Fruit fly (Drosophila melanogaster) whole organism, embryonic: ENCODE data around the gene Nadsyn.

Experiments used
- CG10209 ChIP-seq: fragments of 200-800 bp; sonication (Bioruptor generic); optimal IDR thresholded peaks from 3 replicates; lab custom pipeline; 2017; ENCODE audit warnings: missing biosample characterization, mild to moderate bottlenecking, missing genetic modification characterization, missing genetic modification reagents
- CG1024 ChIP-seq: fragments of 200-800 bp; sonication (Bioruptor generic); IDR thresholded peaks from 2 replicates; pipeline ENCODE4 v1.3.6; 2022; ENCODE audit warnings: missing biosample characterization, missing genetic modification characterization
- CG11456 ChIP-seq: fragments of 200-800 bp; sonication (Bioruptor generic); IDR thresholded peaks from 3 replicates; pipeline ENCODE4 v1.3.6; 2022; ENCODE audit warnings: missing biosample characterization, missing genetic modification characterization
- CG11504 ChIP-seq: fragments of 200-800 bp; sonication (Bioruptor generic); optimal IDR thresholded peaks from 3 replicates; lab custom pipeline; 2019; ENCODE audit warnings: missing biosample characterization, mild to moderate bottlenecking, missing genetic modification characterization, moderate library complexity
- CG13624 ChIP-seq: fragments of 200-800 bp; sonication (Bioruptor generic); optimal IDR thresholded peaks from 2 replicates; lab custom pipeline; 2016; ENCODE audit warnings: missing biosample characterization, missing genetic modification characterization
- CG14014 ChIP-seq: fragments of 200-800 bp; sonication (Bioruptor generic); IDR thresholded peaks from 2 replicates; pipeline ENCODE4 v1.3.6; 2022; ENCODE audit warnings: missing biosample characterization, missing genetic modification characterization
- CG15601 ChIP-seq: fragments of 200-800 bp; sonication (Bioruptor generic); optimal IDR thresholded peaks from 3 replicates; lab custom pipeline; 2019; ENCODE audit warnings: missing biosample characterization, mild to moderate bottlenecking, missing genetic modification characterization, moderate library complexity
- CG17361 ChIP-seq: fragments of 200-800 bp; sonication (Bioruptor generic); IDR thresholded peaks from 3 replicates; pipeline ENCODE4 v1.3.6; 2022; ENCODE audit warnings: missing biosample characterization, missing genetic modification characterization
- CG17829 ChIP-seq: fragments of 200-800 bp; optimal IDR thresholded peaks from 2 replicates; lab custom pipeline; 2019; ENCODE audit warnings: missing biosample characterization, mild to moderate bottlenecking, missing genetic modification characterization, moderate library complexity
- CG1792 ChIP-seq: fragments of 200-800 bp; sonication (Bioruptor generic); optimal IDR thresholded peaks from 2 replicates; lab custom pipeline; 2016; ENCODE audit warnings: missing biosample characterization, missing genetic modification characterization
- CG18262 ChIP-seq: fragments of 200-800 bp; optimal IDR thresholded peaks from 3 replicates; lab custom pipeline; 2019; ENCODE audit warnings: missing biosample characterization, mild to moderate bottlenecking, missing genetic modification characterization, moderate library complexity
- CG2120 ChIP-seq: fragments of 200-800 bp; sonication (Bioruptor generic); optimal IDR thresholded peaks from 3 replicates; lab custom pipeline; 2016; ENCODE audit warnings: missing biosample characterization, missing genetic modification characterization
- CG3281 ChIP-seq: fragments of 200-800 bp; sonication (Bioruptor generic); optimal IDR thresholded peaks from 3 replicates; lab custom pipeline; 2017; ENCODE audit warnings: missing biosample characterization, mild to moderate bottlenecking, missing genetic modification characterization
- CG4424 ChIP-seq: fragments of 200-800 bp; sonication (Bioruptor generic); optimal IDR thresholded peaks from 3 replicates; lab custom pipeline; 2016; ENCODE audit warnings: missing biosample characterization, missing genetic modification characterization
- CG5245 ChIP-seq: fragments of 200-800 bp; sonication (Bioruptor generic); optimal IDR thresholded peaks from 3 replicates; lab custom pipeline; 2016; ENCODE audit warnings: missing biosample characterization, missing genetic modification characterization
- CG7786 ChIP-seq: fragments of 200-800 bp; sonication (Bioruptor generic); optimal IDR thresholded peaks from 2 replicates; lab custom pipeline; 2016; ENCODE audit warnings: missing biosample characterization, missing genetic modification characterization
- CG8290 ChIP-seq, 3 experiments: fragments of 200-800 bp; sonication (Bioruptor generic); optimal IDR thresholded peaks; 2 replicates each; lab custom pipeline; 2016 to 2019; ENCODE audit warnings: missing biosample characterization in 3 of 3, missing genetic modification characterization in 3 of 3, mild to moderate bottlenecking in 2 of 3, moderate library complexity in 1 of 3
- CG8388 ChIP-seq: fragments of 200-800 bp; sonication (Bioruptor generic); optimal IDR thresholded peaks from 2 replicates; lab custom pipeline; 2019; ENCODE audit warnings: missing biosample characterization, mild to moderate bottlenecking, missing genetic modification characterization, moderate library complexity
- CG8765 ChIP-seq: fragments of 200-800 bp; sonication (Bioruptor generic); IDR thresholded peaks from 2 replicates; pipeline ENCODE4 v1.3.6; 2022; ENCODE audit warnings: missing biosample characterization, missing genetic modification characterization
- CG9437 ChIP-seq: fragments of 200-800 bp; sonication (Bioruptor generic); optimal IDR thresholded peaks from 2 replicates; lab custom pipeline; 2018; ENCODE audit warnings: missing biosample characterization, mild to moderate bottlenecking, missing genetic modification characterization
- CG9727 ChIP-seq: fragments of 200-800 bp; sonication (Bioruptor generic); optimal IDR thresholded peaks from 3 replicates; lab custom pipeline; 2017; ENCODE audit warnings: missing biosample characterization, mild to moderate bottlenecking, missing genetic modification characterization
- CG9932 ChIP-seq: fragments of 200-800 bp; sonication (Bioruptor generic); IDR thresholded peaks from 2 replicates; pipeline ENCODE4 v1.3.6; 2022; ENCODE audit warnings: missing biosample characterization, missing genetic modification characterization
- Dad ChIP-seq: fragments of 200-800 bp; sonication (Bioruptor generic); optimal IDR thresholded peaks from 3 replicates; lab custom pipeline; 2016; ENCODE audit warnings: missing biosample characterization, missing genetic modification characterization
- Dll ChIP-seq: fragments of 200-800 bp; sonication (Bioruptor generic); IDR thresholded peaks from 4 replicates; pipeline ENCODE4 v1.3.6; 2022; ENCODE audit warnings: missing biosample characterization, missing genetic modification characterization; ENCODE audit not compliant: partially characterized antibody
- Doc2 ChIP-seq: fragments of 200-800 bp; sonication (Bioruptor generic); IDR thresholded peaks from 2 replicates; pipeline ENCODE4 v1.3.6; 2022; ENCODE audit warnings: missing biosample characterization, missing genetic modification characterization
- Doc3 ChIP-seq: fragments of 200-800 bp; sonication (Bioruptor generic); IDR thresholded peaks from 3 replicates; pipeline ENCODE4 v1.3.6; 2022; ENCODE audit warnings: missing biosample characterization, missing genetic modification characterization; ENCODE audit not compliant: partially characterized antibody
- HmgZ ChIP-seq: fragments of 200-800 bp; sonication (Bioruptor generic); optimal IDR thresholded peaks from 2 replicates; lab custom pipeline; 2018; ENCODE audit warnings: missing biosample characterization, mild to moderate bottlenecking, missing genetic modification characterization
- Hr39 ChIP-seq: fragments of >200 bp; optimal IDR thresholded peaks from 2 replicates; lab custom pipeline; 2017
- Myb ChIP-seq: fragments of 200-800 bp; sonication (Bioruptor generic); optimal IDR thresholded peaks from 2 replicates; lab custom pipeline; 2016; ENCODE audit warnings: missing biosample characterization, missing genetic modification characterization
- Rx ChIP-seq: fragments of 200-800 bp; sonication (Bioruptor generic); IDR thresholded peaks from 2 replicates; pipeline ENCODE4 v1.3.6; 2022; ENCODE audit warnings: missing biosample characterization, missing genetic modification characterization
- Side ChIP-seq: fragments of 200-800 bp; sonication (Bioruptor generic); optimal IDR thresholded peaks from 2 replicates; lab custom pipeline; 2016; ENCODE audit warnings: missing biosample characterization, missing genetic modification characterization
- Ssrp ChIP-seq: fragments of 200-800 bp; sonication (Bioruptor generic); optimal IDR thresholded peaks from 2 replicates; lab custom pipeline; 2018; ENCODE audit warnings: missing biosample characterization, mild to moderate bottlenecking, missing genetic modification characterization, moderate library complexity
- Xrp1 ChIP-seq: fragments of 200-800 bp; sonication (Bioruptor generic); IDR thresholded peaks from 2 replicates; pipeline ENCODE4 v1.3.6; 2022; ENCODE audit warnings: missing biosample characterization, missing genetic modification characterization
- ase ChIP-seq: fragments of 200-800 bp; sonication (Bioruptor generic); IDR thresholded peaks from 3 replicates; pipeline ENCODE4 v1.3.6; 2022; ENCODE audit warnings: missing biosample characterization, missing genetic modification characterization
- cato ChIP-seq: fragments of 200-800 bp; sonication (Bioruptor generic); optimal IDR thresholded peaks from 2 replicates; lab custom pipeline; 2016; ENCODE audit warnings: missing biosample characterization, missing genetic modification characterization, borderline replicate concordance
- dysf ChIP-seq: fragments of 200-800 bp; sonication (Bioruptor generic); IDR thresholded peaks from 3 replicates; pipeline ENCODE4 v1.3.6; 2022; ENCODE audit warnings: missing biosample characterization, missing genetic modification characterization
- emc ChIP-seq: fragments of 200-800 bp; sonication (Bioruptor generic); optimal IDR thresholded peaks from 2 replicates; lab custom pipeline; 2016; ENCODE audit warnings: missing biosample characterization, missing genetic modification characterization
- ewg ChIP-seq: fragments of 200-800 bp; sonication (Bioruptor generic); optimal IDR thresholded peaks from 3 replicates; lab custom pipeline; 2017; ENCODE audit warnings: mild to moderate bottlenecking, missing biosample characterization, missing genetic modification reagents, missing genetic modification characterization
- gcm ChIP-seq: fragments of 200-800 bp; sonication (Bioruptor generic); optimal IDR thresholded peaks from 2 replicates; lab custom pipeline; 2019; ENCODE audit warnings: missing biosample characterization, mild to moderate bottlenecking, missing genetic modification characterization, moderate library complexity
- gsb-n ChIP-seq: fragments of 200-800 bp; sonication (Bioruptor generic); optimal IDR thresholded peaks from 3 replicates; lab custom pipeline; 2018; ENCODE audit warnings: missing biosample characterization, mild to moderate bottlenecking, missing genetic modification characterization
- hb ChIP-seq: fragments of 200-800 bp; sonication (Bioruptor generic); IDR thresholded peaks from 3 replicates; pipeline ENCODE4 v1.3.6; 2022; ENCODE audit warnings: missing biosample characterization, missing genetic modification characterization; ENCODE audit not compliant: partially characterized antibody
- hkb ChIP-seq, 2 experiments: fragments of 200-800 bp in 1 of 2; fragments of >200 bp in 1 of 2; sonication (Bioruptor generic) in 1 of 2; IDR thresholded peaks in 1 of 2; optimal IDR thresholded peaks in 1 of 2; 2 replicates each; pipeline versions ENCODE4 v1.3.6 to Lab custom; 2017 to 2022; ENCODE audit warnings: missing biosample characterization in 1 of 2, missing genetic modification characterization in 1 of 2
- jing ChIP-seq: fragments of 200-800 bp; sonication (Bioruptor generic); optimal IDR thresholded peaks from 2 replicates; lab custom pipeline; 2018; ENCODE audit warnings: missing biosample characterization, mild to moderate bottlenecking, missing genetic modification characterization
- knrl ChIP-seq: fragments of 200-800 bp; sonication (Bioruptor generic); IDR thresholded peaks from 3 replicates; pipeline ENCODE4 v1.3.6; 2022; ENCODE audit warnings: missing biosample characterization, missing genetic modification characterization; ENCODE audit not compliant: partially characterized antibody
- lab ChIP-seq: fragments of 200-800 bp; sonication (Bioruptor generic); optimal IDR thresholded peaks from 3 replicates; lab custom pipeline; 2017; ENCODE audit warnings: missing biosample characterization, missing genetic modification characterization, mild to moderate bottlenecking, moderate library complexity, missing genetic modification reagents
- ranshi ChIP-seq: fragments of 200-800 bp; sonication (Bioruptor generic); IDR thresholded peaks from 2 replicates; pipeline ENCODE4 v1.3.6; 2022; ENCODE audit warnings: missing biosample characterization, missing genetic modification characterization
- trem ChIP-seq: fragments of 200-800 bp; optimal IDR thresholded peaks from 3 replicates; lab custom pipeline; 2019; ENCODE audit warnings: missing biosample characterization, mild to moderate bottlenecking, missing genetic modification characterization, moderate library complexity
- twi ChIP-seq: fragments of 200-800 bp; optimal IDR thresholded peaks from 2 replicates; lab custom pipeline; 2019; ENCODE audit warnings: missing biosample characterization, mild to moderate bottlenecking, missing genetic modification characterization, moderate library complexity
- wor ChIP-seq: fragments of 200-800 bp; sonication (Bioruptor generic); IDR thresholded peaks from 2 replicates; pipeline ENCODE4 v1.3.6; 2022; ENCODE audit warnings: missing biosample characterization, missing genetic modification characterization

Gene Nadsyn

DNA sequence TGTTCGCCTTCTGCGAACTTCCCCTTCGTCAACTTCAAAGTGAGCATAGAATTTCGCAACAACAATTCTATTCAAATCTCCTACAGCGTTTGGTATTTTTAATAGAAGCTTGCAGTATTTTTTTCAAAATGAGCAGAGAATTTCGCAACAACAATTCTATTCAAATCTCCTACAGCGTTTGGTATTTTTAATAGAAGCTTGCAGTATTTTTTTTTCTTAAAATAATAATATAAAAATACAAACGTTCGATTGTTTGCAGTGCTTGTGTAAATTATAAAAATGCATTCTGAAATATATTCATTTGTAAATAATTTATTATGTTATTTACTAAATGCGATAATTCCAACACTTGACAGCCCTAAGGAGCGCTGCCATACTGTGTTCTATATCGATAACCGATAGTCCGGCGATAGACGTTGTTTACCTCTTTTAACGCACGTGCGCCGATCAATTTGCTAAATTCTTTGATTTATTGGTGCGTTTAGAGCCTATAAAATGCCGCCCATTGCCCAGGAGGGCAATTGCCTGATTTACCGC lies 38.8 kb upstream of the Nadsyn start, which contains the start of the genes CG32625 and Rtc1 (continued):
- TF ChIP-seq hb (GFP tag; lab: Robert Waterston, UW) = no peak
- TF ChIP-seq cato (GFP tag; lab: Kevin White, UChicago) = no peak
- TF ChIP-seq Doc3 (GFP tag; lab: Robert Waterston, UW) = peak; percentile 34; the same call in 1 of the 3 replicates
- TF ChIP-seq CG11456 = peak; percentile 68; the same call in 1 of the 3 replicates
- peak; percentile 59 for TF ChIP-seq lab
- peak; percentile 33 for TF ChIP-seq CG9727 (GFP tag; lab: Kevin White, UChicago)
- no peak for TF ChIP-seq Myb (GFP tag; lab: Kevin White, UChicago)
- no peak for TF ChIP-seq CG10209
- peak; percentile 57 for TF ChIP-seq CG1024 (GFP tag; lab: Robert Waterston, UW)
- peak; percentile 60 for TF ChIP-seq CG11504 (tag; lab: Kevin White, UChicago)
- TF ChIP-seq ase = 0 out of 3 replicates have a peak, but pooled peaks have one; percentile 52
- peak; percentile 69 for TF ChIP-seq CG9932 (GFP tag; lab: Robert Waterston, UW)
- TF ChIP-seq Dll (GFP tag; lab: Robert Waterston, UW) = peak; percentile 76
- peak; percentile 54 for TF ChIP-seq CG15601 (tag; lab: Kevin White, UChicago)
- TF ChIP-seq CG7786 (GFP tag; lab: Kevin White, UChicago) = no peak
- peak; percentile 36 for TF ChIP-seq CG8388
- TF ChIP-seq CG17361 (GFP tag; lab: Robert Waterston, UW) = peak; percentile 64
- TF ChIP-seq hkb (optimal IDR thresholded peaks at IDR 0.05; lab: Kevin White, UChicago) = no peak
- peak; percentile 57; the same call in 1 of the 2 replicates for TF ChIP-seq hkb (GFP tag; IDR thresholded peaks at IDR 0.05; lab: Robert Waterston, UW)
- peak; percentile 42 for TF ChIP-seq CG2120 (GFP tag; lab: Kevin White, UChicago)
- TF ChIP-seq wor (GFP tag; lab: Robert Waterston, UW) = no peak
- TF ChIP-seq emc (GFP tag; lab: Kevin White, UChicago) = no peak
- TF ChIP-seq Dad (GFP tag; lab: Kevin White, UChicago) = no peak
- TF ChIP-seq ranshi = 0 out of 2 replicates have a peak, but pooled peaks have one; percentile 4
- peak; percentile 36; the same call in 1 of the 2 replicates for TF ChIP-seq CG14014
- no peak for TF ChIP-seq CG1792 (GFP tag; lab: Kevin White, UChicago)
- TF ChIP-seq CG8290 (GFP tag; optimal IDR thresholded peaks at IDR 0.05; lab: Kevin White, UChicago) = peak; percentile 13
- peak; percentile 30 to 57 for TF ChIP-seq CG8290 (tag; optimal IDR thresholded peaks at IDR 0.05; lab: Kevin White, UChicago)
- TF ChIP-seq CG8765 (GFP tag; lab: Robert Waterston, UW) = no peak
- TF ChIP-seq trem (tag; lab: Kevin White, UChicago) = peak; percentile 97
- TF ChIP-seq Rx (GFP tag; lab: Robert Waterston, UW) = no peak
- no peak for TF ChIP-seq CG9437 (GFP tag; lab: Kevin White, UChicago)
- peak; percentile 38 for TF ChIP-seq HmgZ (tag; lab: Kevin White, UChicago)
- TF ChIP-seq Hr39 = no peak
- TF ChIP-seq Doc2 (GFP tag; lab: Robert Waterston, UW) = no peak
- peak; percentile 7 for TF ChIP-seq gsb-n (tag; lab: Kevin White, UChicago)
- peak; percentile 72 for TF ChIP-seq CG17829 (tag; lab: Kevin White, UChicago)
- peak; percentile 20 for TF ChIP-seq Ssrp (tag; lab: Kevin White, UChicago)
- peak; percentile 35 for TF ChIP-seq gcm (GFP tag; lab: Kevin White, UChicago)
- no peak for TF ChIP-seq Side
- TF ChIP-seq CG4424 = peak; percentile 47
- no peak for TF ChIP-seq jing (GFP tag; lab: Kevin White, UChicago)
- TF ChIP-seq ewg (GFP tag; lab: Kevin White, UChicago) = peak; percentile 10
- TF ChIP-seq CG18262 (tag; lab: Kevin White, UChicago) = peak; percentile 45
- no peak for TF ChIP-seq twi
- peak; percentile 60; the same call in 1 of the 2 replicates for TF ChIP-seq Xrp1 (GFP tag; lab: Robert Waterston, UW)
- TF ChIP-seq dysf = peak; percentile 51
- TF ChIP-seq CG3281 (GFP tag; lab: Kevin White, UChicago) = peak; percentile 28
- no peak for TF ChIP-seq CG5245 (GFP tag; lab: Kevin White, UChicago)
- peak; percentile 27 for TF ChIP-seq CG13624 (GFP tag; lab: Kevin White, UChicago)
- peak; percentile 32; the same call in 2 of the 3 replicates for TF ChIP-seq knrl
